Worm (Caenorhabditis elegans): Measurements from ENCODE around the gene C08A9.10.

C08A9.10 gene

DNA sequence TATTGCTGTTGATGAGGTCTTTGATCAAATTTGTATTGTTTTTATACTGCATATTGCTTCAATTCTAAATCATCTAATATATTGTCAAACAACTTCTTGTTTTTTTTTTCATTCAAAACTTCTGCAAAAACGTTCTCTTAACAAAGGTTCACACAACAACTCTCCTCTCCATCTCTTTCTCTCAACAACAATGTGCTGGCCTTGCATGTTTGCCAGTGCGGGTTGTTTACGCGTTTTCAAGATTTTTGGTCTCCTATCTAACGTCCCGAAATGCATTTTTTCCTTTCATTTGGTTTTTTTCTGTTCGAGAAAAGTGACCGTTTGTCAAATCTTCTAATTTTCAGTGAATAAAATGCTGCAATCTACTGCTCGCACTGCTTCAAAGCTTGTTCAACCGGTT lies 11.4 kb downstream of the C08A9.10 start, which contains the start of gene sod-3:
Gene sod-3, plus strand, starts transcription at position 338 of the 400 bp plus-strand sequence.
- no peak for TF ChIP-seq fax-1 (tag; optimal IDR thresholded peaks at IDR 0.05)
- no peak for TF ChIP-seq unc-42 (tag; optimal IDR thresholded peaks at IDR 0.05)
- no peak for TF ChIP-seq sox-4 (tag; optimal IDR thresholded peaks at IDR 0.05)
- TF ChIP-seq odd-2 (tag; optimal IDR thresholded peaks at IDR 0.05): no peak
- no peak for TF ChIP-seq pax-1 (tag; optimal IDR thresholded peaks at IDR 0.05)
- no peak for TF ChIP-seq syd-9 (tag; optimal IDR thresholded peaks at IDR 0.05)
- TF ChIP-seq mec-3 (tag; optimal IDR thresholded peaks at IDR 0.05; ENCODE audit: borderline replicate concordance): no peak
- no peak for TF ChIP-seq pat-9 (tag; optimal IDR thresholded peaks at IDR 0.05)
- no peak for TF ChIP-seq nhr-232 (tag; optimal IDR thresholded peaks at IDR 0.05)
- TF ChIP-seq zip-5 (tag; optimal IDR thresholded peaks at IDR 0.05): no peak
- no peak for TF ChIP-seq tbx-2 (tag; optimal IDR thresholded peaks at IDR 0.05)
- no peak for TF ChIP-seq rnt-1 (tag; optimal IDR thresholded peaks at IDR 0.05)
- TF ChIP-seq ceh-48 (tag; optimal IDR thresholded peaks at IDR 0.05): no peak
- TF ChIP-seq hlh-6 (tag; optimal IDR thresholded peaks at IDR 0.05): no peak
- no peak for TF ChIP-seq ttx-3 (tag; optimal IDR thresholded peaks at IDR 0.05)
- TF ChIP-seq hlh-15 (tag; optimal IDR thresholded peaks at IDR 0.05): no peak
- no peak for TF ChIP-seq ceh-31 (tag; optimal IDR thresholded peaks at IDR 0.05)

DNA sequence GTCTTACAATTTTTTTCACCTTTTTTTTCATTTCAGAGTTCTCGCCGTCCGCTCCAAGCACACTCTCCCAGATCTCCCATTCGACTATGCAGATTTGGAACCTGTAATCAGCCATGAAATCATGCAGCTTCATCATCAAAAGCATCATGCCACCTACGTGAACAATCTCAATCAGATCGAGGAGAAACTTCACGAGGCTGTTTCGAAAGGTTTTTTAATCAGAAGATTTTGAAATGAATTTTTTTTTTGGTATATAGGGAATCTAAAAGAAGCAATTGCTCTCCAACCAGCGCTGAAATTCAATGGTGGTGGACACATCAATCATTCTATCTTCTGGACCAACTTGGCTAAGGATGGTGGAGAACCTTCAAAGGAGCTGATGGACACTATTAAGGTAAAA lies 12.2 kb downstream of the C08A9.10 start, which contains the start of gene C08A9.3:
Gene C08A9.3, minus strand, starts transcription at position 101 of the 400 bp plus-strand sequence.
- TF ChIP-seq C38D4.7 (GFP tag; optimal IDR thresholded peaks at IDR 0.05): no peak
- TF ChIP-seq unc-42 (tag; optimal IDR thresholded peaks at IDR 0.05): no peak
- no peak for TF ChIP-seq ama-1 (optimal IDR thresholded peaks at IDR 0.05)
- no peak for TF ChIP-seq pha-2 (tag; optimal IDR thresholded peaks at IDR 0.05)
- TF ChIP-seq elt-4 (tag; optimal IDR thresholded peaks at IDR 0.05): no peak
- TF ChIP-seq npax-4 (tag; optimal IDR thresholded peaks at IDR 0.05): no peak
- TF ChIP-seq K02D7.2 (tag; optimal IDR thresholded peaks at IDR 0.05): no peak
- TF ChIP-seq fax-1 (tag; optimal IDR thresholded peaks at IDR 0.05): no peak
- TF ChIP-seq pha-4 (tag; optimal IDR thresholded peaks at IDR 0.05): no peak
- no peak for TF ChIP-seq hlh-8 (tag; optimal IDR thresholded peaks at IDR 0.05)
- TF ChIP-seq hlh-30 (tag; optimal IDR thresholded peaks at IDR 0.05; ENCODE audit: insufficient read depth): no peak
- no peak for TF ChIP-seq F13H6.1 (tag; optimal IDR thresholded peaks at IDR 0.05)
- TF ChIP-seq ceh-9 (tag; optimal IDR thresholded peaks at IDR 0.05): no peak
- TF ChIP-seq tbx-7 (tag; optimal IDR thresholded peaks at IDR 0.05): no peak
- no peak for TF ChIP-seq syd-9 (tag; optimal IDR thresholded peaks at IDR 0.05)
- TF ChIP-seq ceh-6 (GFP tag; optimal IDR thresholded peaks at IDR 0.05): no peak

DNA sequence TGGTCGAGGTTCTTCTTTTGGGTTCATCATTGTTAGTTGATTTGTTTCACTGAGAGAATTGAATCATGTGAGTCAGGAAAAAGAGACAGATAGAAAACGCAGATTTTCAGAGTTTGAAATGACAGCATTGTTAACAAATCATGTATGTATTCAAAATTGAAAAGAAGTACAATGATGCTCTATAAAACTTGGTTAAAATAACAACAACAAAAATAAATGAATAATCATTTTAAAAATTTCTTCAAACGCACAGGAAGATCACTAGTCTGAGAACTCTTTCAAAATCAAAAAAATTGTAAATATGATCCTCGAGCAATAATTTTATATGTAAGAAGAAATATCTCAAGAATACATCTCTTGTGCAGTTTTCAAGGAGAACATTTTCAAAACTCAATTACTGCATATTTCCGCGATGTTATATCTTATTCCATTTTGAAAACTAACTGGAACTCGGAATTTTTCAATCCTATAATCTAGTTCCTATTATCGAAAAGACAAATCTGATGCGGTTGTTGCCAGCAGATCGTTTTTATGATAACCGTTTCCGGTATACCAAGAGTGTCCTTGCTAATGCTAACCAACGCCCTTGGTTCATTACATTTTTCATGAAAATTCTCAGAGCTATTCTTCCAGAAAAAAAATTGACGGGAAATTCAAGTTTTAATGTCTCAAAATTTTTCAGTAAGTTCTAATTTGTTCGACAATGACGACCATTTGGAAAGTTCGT lies 15.7 kb downstream of the C08A9.10 start, which contains the start of gene lido-1:
Gene lido-1, minus strand, starts transcription at position 51 of the 727 bp plus-strand sequence.
- TF ChIP-seq nfya-1 (tag; optimal IDR thresholded peaks at IDR 0.05) (no peak), elt-2 (tag; optimal IDR thresholded peaks at IDR 0.05) (no peak), pax-1 (tag; optimal IDR thresholded peaks at IDR 0.05) (no peak), ceh-24 (tag; optimal IDR thresholded peaks at IDR 0.05) (no peak), hlh-15 (tag; optimal IDR thresholded peaks at IDR 0.05) (no peak), odd-2 (tag; optimal IDR thresholded peaks at IDR 0.05) (no peak), mec-3 (tag; optimal IDR thresholded peaks at IDR 0.05; ENCODE audit: borderline replicate concordance) (no peak), T23F11.4 (GFP tag; optimal IDR thresholded peaks at IDR 0.05) (no peak), ceh-22 (tag; optimal IDR thresholded peaks at IDR 0.05) (no peak)

DNA sequence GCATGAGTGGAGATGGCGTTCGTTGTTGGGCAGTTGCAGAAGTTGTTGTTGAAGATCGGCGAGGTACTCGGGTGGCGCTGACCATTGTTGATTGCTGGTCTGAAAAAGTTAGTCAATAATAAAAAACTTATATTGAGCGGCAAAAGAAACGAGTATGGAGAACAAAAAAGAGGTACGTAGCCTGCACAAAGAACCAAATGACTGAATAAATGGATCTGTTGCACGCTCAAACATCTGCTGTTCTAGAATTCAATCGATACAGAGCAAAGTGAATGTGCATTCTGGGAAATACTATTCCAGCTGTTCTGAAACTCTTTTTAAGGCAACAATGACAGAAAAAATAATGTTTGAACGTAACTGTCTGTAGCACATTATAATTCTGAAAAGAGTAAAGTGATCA lies 19.7 kb downstream of the C08A9.10 start, which contains the start of gene lido-2:
Gene lido-2, minus strand, starts transcription at position 101 of the 400 bp plus-strand sequence.
- no peak for TF ChIP-seq unc-55 (GFP tag; optimal IDR thresholded peaks at IDR 0.05)
- TF ChIP-seq Y22D7AL.16 (tag; optimal IDR thresholded peaks at IDR 0.05): no peak
- no peak for TF ChIP-seq lin-11 (tag; optimal IDR thresholded peaks at IDR 0.05)
- no peak for TF ChIP-seq dmd-4 (tag; optimal IDR thresholded peaks at IDR 0.05; ENCODE audit: borderline replicate concordance)
- no peak for TF ChIP-seq pha-4 (tag; optimal IDR thresholded peaks at IDR 0.05)
- no peak for TF ChIP-seq fkh-6 (tag; optimal IDR thresholded peaks at IDR 0.05)
- no peak for TF ChIP-seq K02D7.2 (tag; optimal IDR thresholded peaks at IDR 0.05)
- no peak for TF ChIP-seq unc-42 (tag; optimal IDR thresholded peaks at IDR 0.05)
- TF ChIP-seq zip-5 (tag; optimal IDR thresholded peaks at IDR 0.05): no peak
- TF ChIP-seq ama-1 (optimal IDR thresholded peaks at IDR 0.05): no peak
- no peak for TF ChIP-seq pros-1 (tag; optimal IDR thresholded peaks at IDR 0.05)
- TF ChIP-seq mec-3 (tag; optimal IDR thresholded peaks at IDR 0.05; ENCODE audit: borderline replicate concordance): no peak
- no peak for TF ChIP-seq fax-1 (tag; optimal IDR thresholded peaks at IDR 0.05)
